Fruit fly (Drosophila melanogaster) S2 (cell line): ENCODE results near the gene Jarid2.

ENCODE experiments used
- CG8478 ChIP-seq: fragments of >200 bp; optimal IDR thresholded peaks from 2 replicates; lab custom pipeline; 2018
- CTCF ChIP-seq, 2 experiments: fragments of >200 bp; optimal IDR thresholded peaks; 2 replicates each; lab custom pipeline; 2018

DNA sequence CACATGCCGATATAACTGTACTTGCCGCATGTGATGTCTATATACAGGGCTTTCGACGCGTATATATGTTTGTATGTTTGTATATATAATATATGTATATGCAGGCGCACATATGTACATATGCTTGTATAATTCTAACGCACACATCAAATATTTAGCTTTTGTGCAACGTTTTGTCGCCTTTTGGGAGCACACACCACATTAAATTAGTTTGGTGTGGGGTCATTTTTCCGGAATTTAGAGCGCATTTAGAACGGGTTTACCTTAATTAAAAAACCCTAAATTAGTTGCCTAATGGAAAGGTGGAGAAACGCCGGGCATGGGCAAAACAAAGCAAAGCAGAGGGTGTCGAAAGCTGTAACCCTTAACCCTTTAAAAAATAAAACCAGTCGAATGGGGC is 9.6 kb upstream of the Jarid2 start:
- TF ChIP-seq CG8478 (lab: Kevin White, UChicago) (no peak), CTCF (optimal IDR thresholded peaks at IDR 0.05; lab: Kevin White, UChicago) (no peak)
